Worm (Caenorhabditis elegans): ENCODE measurements around the gene panl-2.

Gene panl-2

DNA sequence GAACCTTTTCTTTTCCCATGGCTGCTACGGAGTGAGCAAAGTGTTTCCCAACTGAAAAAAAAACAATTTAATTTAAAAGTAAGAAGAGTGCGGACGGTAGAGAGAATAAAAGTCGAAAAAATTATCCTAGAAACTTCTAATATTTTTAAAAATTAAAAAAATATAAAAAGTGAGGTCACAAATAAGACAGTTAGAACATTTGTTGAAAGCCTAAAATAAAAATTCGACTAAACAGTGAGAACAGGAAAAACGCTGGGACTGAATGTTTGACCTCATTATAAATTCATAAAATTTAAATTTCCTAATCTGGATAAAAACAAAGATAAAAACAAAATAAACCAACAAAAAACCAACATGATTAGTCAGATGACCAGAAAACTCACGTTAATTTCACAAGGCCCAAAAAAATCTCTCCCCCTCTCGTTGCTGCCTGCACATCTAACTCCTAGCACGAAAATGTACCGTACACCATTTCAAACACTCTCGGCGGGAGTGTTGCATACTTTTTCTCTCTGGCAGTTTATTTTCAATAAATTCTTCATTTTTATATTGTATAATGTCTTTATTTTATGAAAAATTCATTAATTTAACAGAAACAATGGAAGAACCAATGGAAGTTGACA, 3.8 kb upstream of the panl-2 start, which contains the start of the genes eef-1A.1 and rfc-4:
TSS of gene eef-1A.1 (minus strand) at position 51 of the 623 bp plus-strand sequence.
TSS of gene rfc-4 (plus strand) at position 592 of the 623 bp plus-strand sequence.
- TF ChIP-seq unc-62 (GFP tag; optimal IDR thresholded peaks at IDR 0.05) = no peak

DNA sequence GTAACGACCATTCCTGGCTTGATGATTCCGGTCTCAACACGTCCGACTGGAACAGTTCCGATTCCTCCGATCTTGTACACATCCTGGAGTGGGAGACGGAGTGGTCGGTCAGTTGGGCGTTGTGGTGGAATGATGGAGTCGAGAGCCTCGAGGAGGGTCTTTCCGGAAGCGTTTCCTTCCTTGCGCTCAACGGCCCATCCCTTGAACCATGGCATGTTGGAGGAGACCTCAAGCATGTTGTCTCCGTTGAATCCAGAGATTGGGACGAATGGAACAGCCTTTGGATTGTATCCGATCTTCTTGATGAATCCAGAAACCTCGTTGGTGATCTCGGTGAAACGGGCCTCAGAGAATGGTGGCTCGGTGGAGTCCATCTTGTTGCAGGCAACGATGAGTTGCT, 2.8 kb upstream of the panl-2 start:
- TF ChIP-seq unc-62 (GFP tag; optimal IDR thresholded peaks at IDR 0.05) = no peak

DNA sequence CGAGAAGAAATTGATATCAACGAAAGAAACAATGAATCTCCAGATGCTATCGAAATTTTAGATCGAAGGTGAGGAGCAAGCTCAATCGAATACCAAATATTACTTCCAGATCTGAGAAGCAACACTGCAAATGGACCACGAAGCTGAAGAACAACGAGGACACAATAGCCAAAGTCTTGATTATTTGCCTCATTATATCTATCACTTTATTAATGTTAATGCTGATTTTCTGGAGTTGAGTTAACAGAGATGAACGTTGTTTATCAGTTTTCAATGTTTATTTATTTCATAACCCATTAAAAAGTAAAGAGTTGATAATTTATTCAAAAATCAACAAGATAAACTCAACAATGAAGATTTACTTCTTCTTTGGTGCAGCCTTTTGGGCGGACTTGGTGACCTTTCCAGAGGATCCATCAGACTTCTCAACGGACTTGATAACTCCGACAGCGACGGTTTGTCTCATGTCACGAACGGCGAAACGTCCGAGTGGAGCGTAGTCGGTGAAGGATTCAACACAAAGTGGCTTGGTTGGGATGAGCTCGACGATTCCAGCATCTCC, 1.9 kb upstream of the panl-2 start:
- no peak for TF ChIP-seq unc-62 (GFP tag; optimal IDR thresholded peaks at IDR 0.05)

DNA sequence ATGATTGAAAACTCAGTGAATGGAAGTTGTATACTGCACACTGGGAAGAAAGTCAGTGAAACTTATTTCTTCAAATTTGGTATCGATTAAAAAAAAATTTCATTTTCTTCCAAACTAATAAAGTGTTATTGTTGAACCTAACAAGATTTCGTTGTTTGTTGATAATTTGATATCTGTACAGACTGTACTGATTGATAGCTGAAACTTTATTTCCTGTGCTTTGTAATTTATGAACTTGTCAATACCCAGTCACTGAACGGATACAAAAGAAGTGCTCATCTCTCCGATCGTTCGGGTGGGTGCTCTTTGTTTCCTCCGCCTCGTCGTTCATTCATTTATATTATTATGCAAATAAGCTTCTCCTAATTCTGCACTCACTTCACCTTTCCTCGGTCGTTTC, 1.2 kb upstream of the panl-2 start, which contains the start of gene F31E3.12:
TSS of gene F31E3.12 (plus strand) at position 301 of the 400 bp plus-strand sequence.
- TF ChIP-seq unc-62 (GFP tag; optimal IDR thresholded peaks at IDR 0.05) = no peak

DNA sequence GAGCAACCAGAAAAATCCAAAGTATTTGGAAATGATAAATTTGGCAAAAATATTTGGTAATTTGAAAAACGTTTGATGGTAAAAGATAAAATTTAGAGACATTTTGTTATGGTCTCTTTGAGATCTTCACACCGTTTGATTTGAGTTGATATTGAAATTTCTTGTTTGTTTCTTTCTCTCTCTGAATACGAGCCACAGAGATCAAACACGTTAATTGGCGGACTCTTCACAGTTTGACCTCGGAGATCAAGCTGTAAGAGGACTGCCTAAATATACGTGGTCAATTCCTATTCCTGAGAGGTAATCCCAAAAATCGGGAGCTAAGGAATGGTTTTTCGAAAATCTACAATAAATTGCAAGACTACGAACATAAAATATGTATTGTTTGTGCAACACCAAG, 725 bp upstream of the panl-2 start:
- TF ChIP-seq unc-62 (GFP tag; optimal IDR thresholded peaks at IDR 0.05) = no peak

DNA sequence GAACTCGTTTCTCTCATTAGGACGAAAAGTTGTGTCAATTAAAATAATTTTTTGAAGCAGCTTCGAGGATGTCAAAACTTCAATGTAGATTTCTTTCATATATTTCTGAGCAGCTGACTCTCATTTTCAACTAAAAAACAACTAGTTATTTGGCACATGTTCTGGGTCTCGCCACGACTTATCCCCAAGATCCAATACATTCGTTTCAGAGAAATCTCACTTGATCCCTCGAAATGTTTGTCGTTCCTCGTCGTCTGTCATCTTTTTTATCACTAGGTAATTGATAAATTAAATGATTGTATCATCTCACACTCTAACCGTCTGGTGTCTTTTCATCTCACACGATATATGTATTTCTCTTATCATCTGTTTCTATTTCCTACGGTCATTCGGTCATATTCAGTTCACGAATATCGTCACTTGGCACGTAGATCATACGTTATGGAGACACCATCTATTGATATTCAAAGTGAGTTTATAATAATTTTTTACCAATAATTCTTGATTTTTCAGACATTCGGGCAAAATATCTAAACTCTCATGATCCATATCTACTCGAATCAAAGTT, 5.9 kb downstream of the panl-2 start, which contains the start of the genes rpn-6.1 and F57B9.1:
TSS of gene rpn-6.1 (minus strand) at position 65 of the 568 bp plus-strand sequence.
TSS of gene F57B9.1 (plus strand) at position 154 of the 568 bp plus-strand sequence.
- no peak for TF ChIP-seq unc-62 (GFP tag; optimal IDR thresholded peaks at IDR 0.05)

DNA sequence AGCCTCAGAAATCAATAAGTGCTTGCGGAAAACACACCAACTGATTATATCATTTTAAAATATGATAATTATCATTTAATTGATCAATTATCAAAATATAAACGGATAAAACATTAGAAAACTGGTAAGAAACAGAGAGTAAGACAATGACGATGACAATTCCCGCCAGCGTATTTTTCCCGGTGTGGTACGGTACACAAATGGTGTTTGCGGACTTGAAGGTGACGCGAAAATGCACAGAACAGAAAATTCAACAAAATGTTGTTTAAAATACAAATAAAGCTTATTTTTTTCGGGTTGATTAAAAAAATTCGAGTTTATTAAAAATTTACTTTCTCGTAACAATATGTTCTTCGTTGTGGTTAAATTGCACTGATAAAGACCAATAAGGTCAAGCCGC, 6.8 kb downstream of the panl-2 start:
- TF ChIP-seq unc-62 (GFP tag; optimal IDR thresholded peaks at IDR 0.05) = no peak

DNA sequence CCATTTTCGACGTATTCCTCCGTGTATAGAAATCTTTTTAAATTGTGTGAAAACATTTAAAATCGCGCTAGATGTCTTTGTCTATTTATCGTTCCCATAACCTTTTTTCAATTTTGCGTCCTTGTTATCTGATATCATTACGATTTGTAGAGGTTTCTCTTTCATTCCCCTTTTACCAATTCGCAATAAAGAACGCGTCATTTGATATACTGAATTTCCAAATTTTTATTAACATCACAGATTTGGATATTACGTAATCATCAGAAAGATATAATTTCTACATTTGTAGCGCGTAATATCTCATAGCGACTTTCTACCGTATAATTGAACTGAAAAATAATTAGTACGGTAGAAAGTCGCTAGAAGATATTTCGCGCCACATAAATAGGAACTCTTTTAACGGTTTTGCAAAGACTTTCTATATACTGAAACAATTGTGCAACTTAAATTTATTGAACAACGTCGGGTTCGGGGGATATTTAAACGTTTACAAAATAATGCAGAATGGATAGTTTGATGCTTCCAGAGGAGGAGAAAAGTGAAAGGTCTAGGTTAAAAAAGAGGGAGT, 9.2 kb downstream of the panl-2 start:
- TF ChIP-seq unc-62 (GFP tag; optimal IDR thresholded peaks at IDR 0.05) = no peak

DNA sequence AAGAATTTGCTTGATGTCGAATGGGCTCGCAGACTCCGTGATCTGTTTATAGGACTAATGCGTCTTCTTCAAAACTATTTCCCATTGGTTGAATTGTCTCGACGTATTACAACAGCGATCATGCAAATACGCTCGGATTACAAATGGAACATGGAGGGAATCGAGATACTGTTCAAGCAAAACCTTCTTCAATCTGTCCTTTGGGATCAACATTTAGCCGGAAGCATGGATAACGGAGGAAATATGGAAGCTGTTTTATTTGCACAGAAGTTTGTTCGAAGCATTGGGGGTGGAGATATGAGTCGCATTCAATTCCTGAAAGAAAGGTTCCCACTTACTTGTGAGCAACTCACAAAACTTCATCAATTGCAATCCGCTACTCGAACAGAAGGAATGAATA, 12.2 kb downstream of the panl-2 start:
- no peak for TF ChIP-seq unc-62 (GFP tag; optimal IDR thresholded peaks at IDR 0.05)

DNA sequence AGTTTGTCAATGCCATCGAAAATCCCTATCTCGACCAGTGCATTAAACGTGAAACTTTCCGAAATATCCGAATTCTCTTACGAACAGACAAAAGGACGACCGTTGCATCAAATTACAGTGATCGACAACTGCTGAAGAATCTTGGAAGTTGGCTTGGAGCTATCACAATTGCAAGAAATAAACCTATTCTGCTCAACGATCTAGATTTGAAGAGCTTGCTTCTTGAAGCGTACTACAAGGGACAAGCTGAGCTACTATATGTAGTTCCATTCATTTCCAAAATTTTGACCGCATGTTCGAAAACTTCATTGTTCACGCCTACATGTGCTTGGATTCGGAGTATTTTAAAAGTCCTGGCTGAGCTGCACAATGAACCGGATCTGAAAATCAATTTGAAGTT, 14.0 kb downstream of the panl-2 start:
- no peak for TF ChIP-seq unc-62 (GFP tag; optimal IDR thresholded peaks at IDR 0.05)

DNA sequence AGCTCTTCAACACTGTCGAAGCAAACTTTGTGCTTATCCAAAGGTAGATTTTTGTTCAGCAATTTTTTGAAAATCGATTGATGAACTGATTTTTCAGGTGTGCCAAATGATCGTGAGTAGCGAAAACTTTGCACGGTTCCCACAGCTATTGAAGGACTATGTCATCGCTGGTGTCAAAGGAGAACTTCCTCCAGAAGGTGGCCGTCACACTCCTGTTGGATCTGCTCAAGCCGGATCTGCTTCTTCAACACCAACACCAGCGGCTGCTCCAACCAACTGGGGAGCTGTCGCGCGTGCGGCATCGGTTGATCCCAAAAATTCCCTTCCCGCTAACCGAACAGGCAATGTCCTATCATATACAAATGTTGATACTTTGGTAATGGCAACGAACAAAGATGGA, 14.6 kb downstream of the panl-2 start:
- no peak for TF ChIP-seq unc-62 (GFP tag; optimal IDR thresholded peaks at IDR 0.05)

DNA sequence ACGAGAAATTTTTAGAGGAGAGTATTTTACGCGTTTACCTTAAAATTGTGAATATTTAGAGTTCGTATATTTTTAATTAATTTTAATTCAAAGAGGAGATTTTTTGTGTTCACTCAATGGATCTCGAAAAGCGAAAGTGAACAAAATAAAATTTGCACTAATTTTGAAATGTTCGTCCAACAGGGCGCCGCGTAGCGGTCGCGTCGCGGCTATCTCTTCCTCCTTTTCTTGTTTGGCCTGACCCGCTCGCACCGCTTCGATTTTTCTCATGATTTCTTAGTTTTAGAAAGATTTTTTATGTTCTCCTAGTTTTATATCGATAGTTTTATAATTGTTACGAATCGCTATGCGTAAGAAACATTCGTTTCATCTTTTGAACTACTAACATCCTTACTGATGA, 16.5 kb downstream of the panl-2 start:
- no peak for TF ChIP-seq unc-62 (GFP tag; optimal IDR thresholded peaks at IDR 0.05)

DNA sequence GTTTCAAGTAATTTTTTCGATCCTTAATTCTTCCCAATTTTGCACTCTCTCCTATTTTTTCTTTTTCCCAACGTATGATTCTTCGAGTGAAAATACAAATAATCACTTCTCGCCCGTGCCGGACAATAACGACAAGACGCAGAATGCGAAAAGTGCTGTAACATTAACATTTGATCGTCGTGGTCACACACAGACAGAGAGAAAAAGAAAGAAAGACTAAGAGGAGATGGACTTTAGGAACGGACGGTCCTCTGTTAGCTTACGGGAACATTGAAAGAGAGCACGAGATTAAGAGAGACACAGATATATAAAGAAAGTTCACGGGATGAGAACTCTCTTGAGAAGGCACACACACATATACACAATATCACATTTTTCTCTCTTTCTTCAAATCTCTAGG, 20.0 kb downstream of the panl-2 start:
- no peak for TF ChIP-seq unc-62 (GFP tag; optimal IDR thresholded peaks at IDR 0.05)

DNA sequence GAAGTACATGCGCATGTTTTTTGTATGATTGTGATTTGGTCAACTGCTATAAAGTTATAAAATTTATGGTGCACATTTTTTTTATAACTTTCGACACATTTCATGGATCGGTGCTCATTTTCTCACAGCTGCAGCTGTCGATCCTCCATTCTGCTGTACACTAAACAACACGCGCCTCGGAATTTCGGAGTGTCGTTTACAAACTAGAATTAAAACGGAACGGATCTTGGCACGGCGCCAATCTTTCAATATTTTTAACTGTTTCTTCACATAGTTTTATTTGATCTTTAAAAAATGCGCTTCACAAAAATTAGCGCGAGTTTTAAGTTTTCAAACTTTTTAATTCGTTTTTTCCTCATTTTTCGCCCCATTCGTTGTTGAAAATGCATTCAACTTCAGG, 21.5 kb downstream of the panl-2 start, which contains the start of gene let-711:
TSS of gene let-711 (plus strand) at position 337 of the 400 bp plus-strand sequence.
- no peak for TF ChIP-seq unc-62 (GFP tag; optimal IDR thresholded peaks at IDR 0.05)

DNA sequence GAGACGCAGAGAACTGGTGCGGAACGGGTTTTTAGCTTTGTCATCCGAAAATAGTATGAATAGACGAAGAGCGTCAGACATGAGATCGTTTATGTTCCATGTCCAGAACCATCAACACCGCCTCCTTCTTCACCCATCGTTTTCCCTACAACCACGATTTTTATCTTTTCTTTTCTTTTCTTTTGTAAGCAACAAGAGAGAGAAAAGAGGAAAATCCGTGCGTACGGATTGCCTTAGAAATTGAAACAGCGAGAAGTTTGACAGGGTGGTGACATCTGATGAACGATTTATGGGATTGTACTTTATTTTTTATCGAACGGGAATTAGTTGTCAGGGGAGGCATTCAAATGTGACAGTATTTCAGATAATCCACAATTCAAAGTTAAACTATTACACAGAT, 22.2 kb downstream of the panl-2 start, which contains the start of gene abu-13:
TSS of gene abu-13 (minus strand) at position 152 of the 400 bp plus-strand sequence.
- TF ChIP-seq unc-62 (GFP tag; optimal IDR thresholded peaks at IDR 0.05) = no peak

DNA sequence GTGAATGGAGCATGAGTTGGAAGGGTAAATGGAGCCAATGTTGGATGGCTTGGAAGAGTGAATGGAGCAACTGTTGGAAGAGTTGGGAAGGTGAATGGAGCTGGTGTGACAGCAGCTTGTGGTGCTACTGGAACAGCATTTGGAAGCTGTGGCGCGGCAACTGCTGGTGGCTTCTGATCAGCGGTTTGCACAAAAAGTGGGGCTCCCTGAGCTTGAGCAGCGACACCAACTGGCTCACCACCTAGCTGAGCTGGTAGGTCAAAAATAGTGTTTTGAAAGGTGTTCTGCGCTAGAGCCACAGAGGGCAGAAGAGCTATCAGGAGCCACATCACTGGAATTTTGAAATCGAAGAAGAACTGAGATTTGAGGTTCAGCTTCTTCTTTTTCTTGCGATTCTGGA, 22.6 kb downstream of the panl-2 start:
- TF ChIP-seq unc-62 (GFP tag; optimal IDR thresholded peaks at IDR 0.05) = no peak

DNA sequence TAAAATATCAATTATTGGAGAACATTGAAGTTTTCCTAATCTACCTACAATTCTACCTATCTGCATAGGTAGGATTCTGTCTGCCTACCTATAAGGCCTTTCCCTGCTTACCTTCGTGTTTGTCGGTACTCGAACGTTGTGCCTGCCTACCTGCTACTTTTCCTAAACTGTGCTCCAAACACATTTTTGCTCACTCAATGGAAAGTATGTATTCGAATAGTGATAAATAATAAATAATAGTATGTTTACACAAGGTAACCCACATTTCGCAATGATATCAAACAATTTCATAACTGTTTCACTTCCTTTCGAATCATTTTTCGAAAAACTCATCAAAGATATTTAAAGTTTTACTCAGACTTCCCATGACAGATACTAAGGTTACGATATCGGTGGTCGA, 28.4 kb downstream of the panl-2 start, which contains the start of gene F57B9.3:
TSS of gene F57B9.3 (plus strand) at position 301 of the 400 bp plus-strand sequence.
- TF ChIP-seq unc-62 (GFP tag; optimal IDR thresholded peaks at IDR 0.05) = no peak

All from whole organism, dauer.